Fruit fly (Drosophila melanogaster) whole organism, embryonic: ENCODE data around the gene mia.

Experiments
- CG10462 ChIP-seq: fragments of 200-800 bp; sonication (Bioruptor generic); optimal IDR thresholded peaks from 2 replicates; lab custom pipeline; 2016; ENCODE audit warnings: missing biosample characterization, missing genetic modification characterization
- CG10654 ChIP-seq: fragments of 200-800 bp; sonication (Bioruptor generic); optimal IDR thresholded peaks from 2 replicates; lab custom pipeline; 2016; ENCODE audit warnings: missing biosample characterization, missing genetic modification characterization
- CG11504 ChIP-seq: fragments of 200-800 bp; sonication (Bioruptor generic); optimal IDR thresholded peaks from 3 replicates; lab custom pipeline; 2019; ENCODE audit warnings: missing biosample characterization, mild to moderate bottlenecking, missing genetic modification characterization, moderate library complexity
- CG11696 ChIP-seq: fragments of 200-800 bp; sonication (Bioruptor generic); IDR thresholded peaks from 2 replicates; pipeline ENCODE4 v1.3.6; 2022; ENCODE audit warnings: missing biosample characterization, missing genetic modification characterization
- CG13296 ChIP-seq: fragments of 200-800 bp; sonication (Bioruptor generic); optimal IDR thresholded peaks from 3 replicates; lab custom pipeline; 2018; ENCODE audit warnings: missing biosample characterization, mild to moderate bottlenecking, missing genetic modification characterization
- CG1602 ChIP-seq: fragments of 200-800 bp; sonication (Bioruptor generic); optimal IDR thresholded peaks from 3 replicates; lab custom pipeline; 2016; ENCODE audit warnings: missing biosample characterization, missing genetic modification characterization
- CG17802 ChIP-seq: fragments of 200-800 bp; sonication (Bioruptor generic); optimal IDR thresholded peaks from 2 replicates; lab custom pipeline; 2018; ENCODE audit warnings: missing biosample characterization, mild to moderate bottlenecking, missing genetic modification characterization, moderate library complexity
- CG3163 ChIP-seq: fragments of 200-800 bp; sonication (Bioruptor generic); optimal IDR thresholded peaks from 3 replicates; lab custom pipeline; 2016; ENCODE audit warnings: missing biosample characterization, missing genetic modification characterization
- CG34422 ChIP-seq: fragments of 200-800 bp; sonication (Bioruptor generic); IDR thresholded peaks from 3 replicates; pipeline ENCODE4 v1.3.6; 2022; ENCODE audit warnings: missing biosample characterization, missing genetic modification characterization
- CG3838 ChIP-seq: fragments of 200-800 bp; sonication (Bioruptor generic); optimal IDR thresholded peaks from 3 replicates; lab custom pipeline; 2016; ENCODE audit warnings: missing biosample characterization, missing genetic modification characterization
- CG43689 ChIP-seq: fragments of 200-800 bp; sonication (Bioruptor generic); IDR thresholded peaks from 2 replicates; pipeline ENCODE4 v1.3.6; 2022; ENCODE audit warnings: missing biosample characterization, missing genetic modification characterization
- CG4424 ChIP-seq: fragments of 200-800 bp; sonication (Bioruptor generic); optimal IDR thresholded peaks from 3 replicates; lab custom pipeline; 2016; ENCODE audit warnings: missing biosample characterization, missing genetic modification characterization
- CG6175 ChIP-seq: fragments of 200-800 bp; sonication (Bioruptor generic); IDR thresholded peaks from 3 replicates; pipeline ENCODE4 v1.3.6; 2022; ENCODE audit warnings: missing biosample characterization, missing genetic modification characterization
- CG6689 ChIP-seq: fragments of 200-800 bp; sonication (Bioruptor generic); IDR thresholded peaks from 2 replicates; pipeline ENCODE4 v1.3.6; 2022; ENCODE audit warnings: missing biosample characterization, missing genetic modification characterization
- CG8359 ChIP-seq: fragments of 200-800 bp; sonication (Bioruptor generic); optimal IDR thresholded peaks from 2 replicates; lab custom pipeline; 2017; ENCODE audit warnings: missing biosample characterization, mild to moderate bottlenecking, missing genetic modification characterization, borderline replicate concordance
- CG8924 ChIP-seq: fragments of 200-800 bp; optimal IDR thresholded peaks from 3 replicates; lab custom pipeline; 2019; ENCODE audit warnings: missing biosample characterization, mild to moderate bottlenecking, missing genetic modification characterization, moderate library complexity
- CG8944 ChIP-seq: fragments of 200-800 bp; sonication (Bioruptor generic); optimal IDR thresholded peaks from 3 replicates; lab custom pipeline; 2016; ENCODE audit warnings: missing biosample characterization, missing genetic modification characterization
- CkIIα-i1 ChIP-seq: fragments of 200-800 bp; sonication (Bioruptor generic); IDR thresholded peaks from 2 replicates; pipeline ENCODE4 v1.3.6; 2022; ENCODE audit warnings: missing biosample characterization, missing genetic modification characterization
- Dp ChIP-seq: fragments of 200-800 bp; sonication (Bioruptor generic); optimal IDR thresholded peaks from 2 replicates; lab custom pipeline; 2018; ENCODE audit warnings: missing biosample characterization, mild to moderate bottlenecking, missing genetic modification characterization, moderate library complexity
- Drgx ChIP-seq: fragments of 200-800 bp; sonication (Bioruptor generic); IDR thresholded peaks from 2 replicates; pipeline ENCODE4 v1.3.6; 2022; ENCODE audit warnings: missing biosample characterization, missing genetic modification characterization
- Hmx ChIP-seq: fragments of 200-800 bp; sonication (Bioruptor generic); optimal IDR thresholded peaks from 2 replicates; lab custom pipeline; 2016; ENCODE audit warnings: missing biosample characterization, missing genetic modification characterization
- Lhr ChIP-seq: fragments of 200-800 bp; sonication (Bioruptor generic); optimal IDR thresholded peaks from 3 replicates; lab custom pipeline; 2017; ENCODE audit warnings: mild to moderate bottlenecking, missing biosample characterization, missing genetic modification reagents, missing genetic modification characterization
- Mad ChIP-seq: fragments of 200-800 bp; sonication (Bioruptor generic); optimal IDR thresholded peaks from 2 replicates; lab custom pipeline; 2016; ENCODE audit warnings: missing biosample characterization, missing genetic modification characterization
- NK7.1 ChIP-seq: fragments of 200-800 bp; sonication (Bioruptor generic); optimal IDR thresholded peaks from 3 replicates; lab custom pipeline; 2016; ENCODE audit warnings: missing biosample characterization, missing genetic modification characterization
- Nf-YA ChIP-seq: fragments of 200-800 bp; sonication (Bioruptor generic); IDR thresholded peaks from 2 replicates; pipeline ENCODE4 v1.3.6; 2022; ENCODE audit warnings: missing biosample characterization, missing genetic modification characterization
- Nf-YB ChIP-seq: fragments of 200-800 bp; sonication (Bioruptor generic); optimal IDR thresholded peaks from 3 replicates; lab custom pipeline; 2019; ENCODE audit warnings: missing biosample characterization, mild to moderate bottlenecking, missing genetic modification characterization, moderate library complexity
- Pdp1 ChIP-seq, 2 experiments: fragments of 200-800 bp; sonication (Bioruptor generic); optimal IDR thresholded peaks; 3 replicates each; lab custom pipeline; 2016; ENCODE audit warnings: missing biosample characterization in 2 of 2, missing genetic modification characterization in 2 of 2, mild to moderate bottlenecking in 1 of 2, moderate library complexity in 1 of 2
- Rfx ChIP-seq: fragments of 200-800 bp; sonication (Bioruptor generic); IDR thresholded peaks from 2 replicates; pipeline ENCODE4 v1.3.6; 2022; ENCODE audit warnings: missing biosample characterization, missing genetic modification characterization
- Vsx1 ChIP-seq: fragments of 200-800 bp; sonication (Bioruptor generic); optimal IDR thresholded peaks from 2 replicates; lab custom pipeline; 2017; ENCODE audit warnings: missing biosample characterization, mild to moderate bottlenecking, missing genetic modification characterization, missing genetic modification reagents
- al ChIP-seq: fragments of 200-800 bp; sonication (Bioruptor generic); IDR thresholded peaks from 2 replicates; pipeline ENCODE4 v1.3.6; 2022; ENCODE audit warnings: missing biosample characterization, missing genetic modification characterization
- bigmax ChIP-seq: fragments of 200-800 bp; sonication (Bioruptor generic); optimal IDR thresholded peaks from 2 replicates; lab custom pipeline; 2018; ENCODE audit warnings: missing biosample characterization, mild to moderate bottlenecking, missing genetic modification characterization
- dan ChIP-seq: fragments of 200-800 bp; sonication (Bioruptor generic); IDR thresholded peaks from 2 replicates; pipeline ENCODE4 v1.3.6; 2022; ENCODE audit warnings: missing biosample characterization, missing genetic modification characterization
- emc ChIP-seq: fragments of 200-800 bp; sonication (Bioruptor generic); optimal IDR thresholded peaks from 2 replicates; lab custom pipeline; 2016; ENCODE audit warnings: missing biosample characterization, missing genetic modification characterization
- en ChIP-seq: fragments of 200-800 bp; sonication (Bioruptor generic); optimal IDR thresholded peaks from 2 replicates; lab custom pipeline; 2016; ENCODE audit warnings: missing biosample characterization, missing genetic modification characterization
- gcm2 ChIP-seq: fragments of 200-800 bp; sonication (Bioruptor generic); optimal IDR thresholded peaks from 2 replicates; lab custom pipeline; 2016; ENCODE audit warnings: missing biosample characterization, missing genetic modification characterization
- hbn ChIP-seq: fragments of 200-800 bp; sonication (Bioruptor generic); IDR thresholded peaks from 2 replicates; pipeline ENCODE4 v1.3.6; 2022; ENCODE audit warnings: missing biosample characterization, missing genetic modification characterization; ENCODE audit not compliant: partially characterized antibody
- jing ChIP-seq: fragments of 200-800 bp; sonication (Bioruptor generic); optimal IDR thresholded peaks from 2 replicates; lab custom pipeline; 2018; ENCODE audit warnings: missing biosample characterization, mild to moderate bottlenecking, missing genetic modification characterization
- kah ChIP-seq: fragments of 200-800 bp; sonication (Bioruptor generic); optimal IDR thresholded peaks from 2 replicates; lab custom pipeline; 2018; ENCODE audit warnings: missing biosample characterization, mild to moderate bottlenecking, missing genetic modification characterization
- ken ChIP-seq: fragments of 200-800 bp; sonication (Bioruptor generic); IDR thresholded peaks from 3 replicates; pipeline ENCODE4 v1.3.6; 2022; ENCODE audit warnings: missing biosample characterization, missing genetic modification characterization
- klu ChIP-seq: fragments of 200-800 bp; sonication (Bioruptor generic); IDR thresholded peaks from 2 replicates; pipeline ENCODE4 v1.3.6; 2022; ENCODE audit warnings: missing biosample characterization, missing genetic modification characterization
- lab ChIP-seq: fragments of 200-800 bp; sonication (Bioruptor generic); optimal IDR thresholded peaks from 3 replicates; lab custom pipeline; 2017; ENCODE audit warnings: missing biosample characterization, missing genetic modification characterization, mild to moderate bottlenecking, moderate library complexity, missing genetic modification reagents
- lov ChIP-seq, 2 experiments: fragments of 200-800 bp in 1 of 2; fragments of >200 bp in 1 of 2; sonication (Bioruptor generic) in 1 of 2; IDR thresholded peaks in 1 of 2; optimal IDR thresholded peaks in 1 of 2; 2 replicates in 1 of 2; 3 replicates in 1 of 2; pipeline versions ENCODE4 v1.3.6 to Lab custom; 2017 to 2022; ENCODE audit warnings: missing biosample characterization in 1 of 2, missing genetic modification characterization in 1 of 2
- mam ChIP-seq: fragments of 200-800 bp; sonication (Bioruptor generic); optimal IDR thresholded peaks from 3 replicates; lab custom pipeline; 2016; ENCODE audit warnings: missing biosample characterization, missing genetic modification characterization
- nau ChIP-seq: fragments of 200-800 bp; sonication (Bioruptor generic); optimal IDR thresholded peaks from 3 replicates; lab custom pipeline; 2017; ENCODE audit warnings: missing biosample characterization, mild to moderate bottlenecking, missing genetic modification characterization, missing genetic modification reagents
- onecut ChIP-seq: fragments of 200-800 bp; sonication (Bioruptor generic); IDR thresholded peaks from 2 replicates; pipeline ENCODE4 v1.3.6; 2022; ENCODE audit warnings: missing biosample characterization, missing genetic modification characterization
- org-1 ChIP-seq: fragments of 200-800 bp; sonication (Bioruptor generic); optimal IDR thresholded peaks from 2 replicates; lab custom pipeline; 2017; ENCODE audit warnings: missing biosample characterization, missing genetic modification characterization
- pum ChIP-seq: fragments of 200-800 bp; sonication (Bioruptor generic); optimal IDR thresholded peaks from 2 replicates; lab custom pipeline; 2016; ENCODE audit warnings: missing biosample characterization, missing genetic modification characterization
- scrt ChIP-seq: fragments of 200-800 bp; sonication (Bioruptor generic); optimal IDR thresholded peaks from 2 replicates; lab custom pipeline; 2018; ENCODE audit warnings: missing biosample characterization, mild to moderate bottlenecking, missing genetic modification characterization, moderate library complexity
- seq ChIP-seq: fragments of 200-800 bp; sonication (Bioruptor generic); IDR thresholded peaks from 2 replicates; pipeline ENCODE4 v1.3.6; 2022; ENCODE audit warnings: missing biosample characterization, missing genetic modification characterization
- tap ChIP-seq: fragments of 200-800 bp; optimal IDR thresholded peaks from 3 replicates; lab custom pipeline; 2019; ENCODE audit warnings: missing biosample characterization, mild to moderate bottlenecking, missing genetic modification characterization, moderate library complexity

mia gene

DNA sequence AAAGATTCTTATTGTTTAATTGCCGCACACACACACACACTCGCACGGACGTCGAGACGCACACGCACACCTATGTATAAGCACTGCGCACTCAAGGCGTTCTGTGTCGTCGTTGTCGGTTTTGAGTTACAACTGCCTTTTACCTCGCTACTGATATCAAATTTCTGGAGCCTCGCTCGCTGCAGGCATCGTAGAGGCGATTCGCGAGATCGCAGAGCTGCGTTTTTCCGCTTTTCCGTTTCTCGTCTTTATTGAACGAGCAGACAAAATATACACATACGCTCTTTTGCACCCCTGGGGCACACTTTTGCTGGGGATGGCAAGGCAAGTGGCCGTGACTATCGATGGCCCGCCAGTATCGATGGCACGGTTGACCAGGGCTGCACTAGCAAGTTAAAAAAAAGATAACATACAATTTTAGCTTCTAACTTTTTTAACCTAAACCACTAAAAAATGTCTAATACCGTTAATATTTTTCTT is 3.5 kb downstream of the mia start, which contains the start of gene CG2519 (continued):
- TF ChIP-seq al (GFP tag; lab: Robert Waterston, UW), result peak; percentile 42; the same call in 1 of the 2 replicates
- peak; percentile 4; the same call in 1 of the 2 replicates for TF ChIP-seq Drgx (GFP tag; lab: Robert Waterston, UW)
- TF ChIP-seq lov (optimal IDR thresholded peaks at IDR 0.05; lab: Kevin White, UChicago), result no peak
- 0 out of 3 replicates have a peak, but pooled peaks have one; percentile 53 for TF ChIP-seq lov (GFP tag; IDR thresholded peaks at IDR 0.05; lab: Robert Waterston, UW)
- TF ChIP-seq lab (GFP tag; lab: Kevin White, UChicago), result no peak
- peak in 1 of 2 experiments; percentile 45 for TF ChIP-seq Pdp1 (GFP tag; optimal IDR thresholded peaks at IDR 0.05; lab: Kevin White, UChicago)
- TF ChIP-seq kah (GFP tag; lab: Kevin White, UChicago), result peak; percentile 56
- TF ChIP-seq mam (GFP tag; lab: Kevin White, UChicago), result peak; percentile 73
- no peak for TF ChIP-seq Nf-YB (GFP tag; lab: Kevin White, UChicago)
- TF ChIP-seq scrt (GFP tag; lab: Kevin White, UChicago), result no peak
- no peak for TF ChIP-seq Vsx1 (GFP tag; lab: Kevin White, UChicago)
- peak; percentile 18 for TF ChIP-seq org-1 (GFP tag; lab: Kevin White, UChicago)
- peak; percentile 38; the same call in 1 of the 2 replicates for TF ChIP-seq seq (GFP tag; lab: Robert Waterston, UW)
- peak; percentile 48 for TF ChIP-seq CG4424
- peak; percentile 48 for TF ChIP-seq Mad (GFP tag; lab: Kevin White, UChicago)
- no peak for TF ChIP-seq jing (GFP tag; lab: Kevin White, UChicago)
- no peak for TF ChIP-seq klu (GFP tag; lab: Robert Waterston, UW)
- no peak for TF ChIP-seq CG17802
- TF ChIP-seq CG8359 (GFP tag; lab: Kevin White, UChicago), result no peak
- no peak for TF ChIP-seq CG43689 (GFP tag; lab: Robert Waterston, UW)
- peak; percentile 39 for TF ChIP-seq pum (GFP tag; lab: Kevin White, UChicago)
- TF ChIP-seq CG8924, result peak; percentile 76
- TF ChIP-seq CG13296 (GFP tag; lab: Kevin White, UChicago), result no peak
- TF ChIP-seq CG6175, result no peak
- no peak for TF ChIP-seq CG11504 (tag; lab: Kevin White, UChicago)
- peak; percentile 87 for TF ChIP-seq CG34422
- TF ChIP-seq CG3838 (GFP tag; lab: Kevin White, UChicago), result no peak
- no peak for TF ChIP-seq nau (GFP tag; lab: Kevin White, UChicago)
- peak; percentile 47 for TF ChIP-seq emc (GFP tag; lab: Kevin White, UChicago)
- peak; percentile 42 for TF ChIP-seq CG1602
- no peak for TF ChIP-seq tap
- peak; percentile 41 for TF ChIP-seq CG3163 (GFP tag; lab: Kevin White, UChicago)
- no peak for TF ChIP-seq dan (GFP tag; lab: Robert Waterston, UW)
- peak; percentile 77 for TF ChIP-seq ken (GFP tag; lab: Robert Waterston, UW)
- TF ChIP-seq CG11696 (GFP tag; lab: Robert Waterston, UW), result no peak
- peak; percentile 33; the same call in 1 of the 2 replicates for TF ChIP-seq Nf-YA
- TF ChIP-seq gcm2 (GFP tag; lab: Kevin White, UChicago), result no peak
- peak; percentile 62; the same call in 1 of the 2 replicates for TF ChIP-seq onecut (GFP tag; lab: Robert Waterston, UW)
- peak; percentile 22 for TF ChIP-seq CG10654 (GFP tag; lab: Kevin White, UChicago)
- peak; percentile 58 for TF ChIP-seq Dp (GFP tag; lab: Kevin White, UChicago)
- peak; percentile 45 for TF ChIP-seq CG8944 (GFP tag; lab: Kevin White, UChicago)
- peak; percentile 86 for TF ChIP-seq Rfx (GFP tag; lab: Robert Waterston, UW)
- TF ChIP-seq Hmx, result no peak
- peak; percentile 15 for TF ChIP-seq CG10462 (GFP tag; lab: Kevin White, UChicago)
- TF ChIP-seq hbn, result peak; percentile 80
- TF ChIP-seq CG6689 (GFP tag; lab: Robert Waterston, UW), result no peak
- TF ChIP-seq en (GFP tag; lab: Kevin White, UChicago), result no peak
- no peak for TF ChIP-seq CkIIα-i1
- TF ChIP-seq Lhr (GFP tag; lab: Kevin White, UChicago), result no peak
- TF ChIP-seq bigmax (GFP tag; lab: Kevin White, UChicago), result peak; percentile 66
- TF ChIP-seq NK7.1, result no peak
